Worm (Caenorhabditis elegans): ENCODE measurements around the gene srg-15.

Gene srg-15

DNA sequence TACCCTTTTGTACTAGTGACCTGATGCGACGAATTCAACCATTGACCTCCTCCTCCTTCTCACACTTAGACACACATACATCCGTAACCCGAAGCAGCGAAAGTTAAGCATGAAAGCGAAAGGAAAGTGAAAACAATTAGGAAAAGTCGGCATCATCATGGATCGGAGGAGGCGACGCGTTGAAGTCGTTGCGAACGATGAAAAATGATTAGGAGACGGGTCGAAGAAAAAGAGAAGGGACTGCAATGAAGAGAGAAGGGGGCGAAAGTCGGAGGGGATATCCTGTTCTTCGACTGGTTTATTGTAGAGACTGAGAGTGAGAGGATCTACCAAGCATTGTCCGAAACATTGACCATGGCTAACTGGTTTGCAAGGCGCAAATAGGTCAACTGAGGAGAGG is 40.8 kb upstream of the srg-15 start:
- TF ChIP-seq ref-2 (tag; optimal IDR thresholded peaks at IDR 0.05): peak; percentile 66
- no peak for TF ChIP-seq C08G9.2 (tag; optimal IDR thresholded peaks at IDR 0.05)
- TF ChIP-seq ztf-16 (tag; optimal IDR thresholded peaks at IDR 0.05): no peak
- TF ChIP-seq rnt-1 (tag; optimal IDR thresholded peaks at IDR 0.05): peak; percentile 21
- no peak for TF ChIP-seq dve-1 (tag; optimal IDR thresholded peaks at IDR 0.05)
- TF ChIP-seq ama-1 (optimal IDR thresholded peaks at IDR 0.05): peak; percentile 10
- no peak for TF ChIP-seq nhr-232 (tag; optimal IDR thresholded peaks at IDR 0.05)
- TF ChIP-seq unc-3 (GFP tag; conservative IDR thresholded peaks at IDR 0.05): no peak
- no peak for TF ChIP-seq unc-3 (tag; optimal IDR thresholded peaks at IDR 0.05)
- TF ChIP-seq ceh-31 (tag; optimal IDR thresholded peaks at IDR 0.05): peak; percentile 64
- no peak for TF ChIP-seq ceh-9 (tag; optimal IDR thresholded peaks at IDR 0.05)
- TF ChIP-seq hlh-30 (tag; optimal IDR thresholded peaks at IDR 0.05; ENCODE audit: insufficient read depth): no peak
- no peak for TF ChIP-seq syd-9 (tag; optimal IDR thresholded peaks at IDR 0.05)
- TF ChIP-seq unc-86 (tag; optimal IDR thresholded peaks at IDR 0.05): no peak
- TF ChIP-seq sdc-2 (tag; optimal IDR thresholded peaks at IDR 0.05): peak; percentile 28

DNA sequence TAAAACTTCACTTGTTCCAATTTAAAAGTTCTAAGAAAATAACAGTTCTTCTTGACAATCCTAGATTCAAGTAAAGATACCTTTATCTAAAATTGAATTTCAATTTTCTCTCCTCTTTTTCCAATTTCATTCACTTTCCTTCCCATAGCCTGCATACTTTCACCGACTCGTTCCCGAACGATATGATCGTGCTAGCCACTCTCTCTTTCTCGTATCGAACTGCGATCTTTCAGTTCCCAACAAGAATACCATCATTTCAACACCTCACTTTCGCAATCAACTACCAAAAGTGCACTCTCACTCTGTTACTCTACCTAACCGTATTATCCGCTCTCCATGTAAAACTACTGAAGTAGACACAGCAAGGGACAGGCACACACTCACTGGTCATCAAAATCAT is 39.8 kb upstream of the srg-15 start:
- TF ChIP-seq ceh-18 (tag; optimal IDR thresholded peaks at IDR 0.05) (no peak), C08G9.2 (tag; optimal IDR thresholded peaks at IDR 0.05) (no peak), nhr-11 (tag; optimal IDR thresholded peaks at IDR 0.05) (no peak), ref-2 (tag; optimal IDR thresholded peaks at IDR 0.05) (no peak)

DNA sequence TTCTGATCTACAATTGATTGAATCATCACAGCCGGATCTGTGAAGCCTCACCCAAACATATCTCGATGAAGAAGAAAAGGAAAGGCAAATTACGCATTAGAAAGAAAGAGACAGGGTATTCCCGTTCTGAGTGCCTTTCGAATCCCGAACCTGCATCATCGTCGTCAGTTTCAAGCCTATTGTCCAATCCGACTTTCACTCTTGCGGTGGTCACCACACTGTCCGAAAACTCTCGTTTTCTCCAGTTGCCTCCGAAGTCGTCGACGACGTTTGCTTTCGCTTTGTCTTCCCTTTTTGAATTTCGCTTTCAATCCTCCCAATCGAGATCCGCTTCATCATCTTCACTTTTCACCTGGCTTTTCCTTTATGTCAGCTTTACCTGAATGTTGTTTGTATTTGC is 38.9 kb upstream of the srg-15 start:
- TF ChIP-seq rnt-1 (tag; optimal IDR thresholded peaks at IDR 0.05) (peak; percentile 83), ceh-22 (tag; optimal IDR thresholded peaks at IDR 0.05) (no peak)

- TF ChIP-seq rnt-1 (tag; optimal IDR thresholded peaks at IDR 0.05) (no peak), Y22D7AL.16 (tag; optimal IDR thresholded peaks at IDR 0.05) (no peak), ztf-16 (tag; optimal IDR thresholded peaks at IDR 0.05) (no peak), pax-1 (tag; optimal IDR thresholded peaks at IDR 0.05) (no peak), pha-2 (tag; optimal IDR thresholded peaks at IDR 0.05) (no peak), K02D7.2 (tag; optimal IDR thresholded peaks at IDR 0.05) (no peak), unc-3 (GFP tag; conservative IDR thresholded peaks at IDR 0.05) (no peak), unc-3 (tag; optimal IDR thresholded peaks at IDR 0.05) (no peak), K09A11.1 (tag; optimal IDR thresholded peaks at IDR 0.05; ENCODE audit: insufficient read depth) (no peak)
Observed at ce11 chrII:8748638-8749037, 38.4 kb upstream of the srg-15 start.

DNA sequence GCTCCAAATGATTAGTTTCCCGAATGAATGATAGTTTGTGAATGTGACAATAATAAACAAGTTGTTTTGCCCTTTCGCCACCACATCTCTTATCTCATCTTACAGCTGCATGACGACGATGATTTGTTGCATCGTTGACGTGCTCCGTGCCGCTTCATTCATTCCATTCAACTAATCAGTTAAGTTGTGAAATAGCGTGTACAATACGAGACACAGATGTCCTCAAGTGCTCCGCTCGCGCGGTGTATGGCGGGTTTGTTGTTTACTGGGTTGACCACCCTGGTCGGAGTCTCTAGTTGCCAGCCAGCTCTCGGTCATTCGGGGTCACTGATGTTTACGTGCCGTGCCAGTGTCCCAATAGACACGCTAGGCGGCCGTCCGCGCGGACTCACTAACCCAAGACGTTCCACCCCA is 37.7 kb upstream of the srg-15 start:
- TF ChIP-seq pha-2 (tag; optimal IDR thresholded peaks at IDR 0.05): peak; percentile 43
- no peak for TF ChIP-seq sox-4 (tag; optimal IDR thresholded peaks at IDR 0.05)
- TF ChIP-seq ceh-6 (GFP tag; optimal IDR thresholded peaks at IDR 0.05): peak; percentile 27
- no peak for TF ChIP-seq pag-3 (tag; optimal IDR thresholded peaks at IDR 0.05; ENCODE audit: borderline replicate concordance)
- TF ChIP-seq hlh-13 (GFP tag; optimal IDR thresholded peaks at IDR 0.05): no peak
- TF ChIP-seq pax-1 (tag; optimal IDR thresholded peaks at IDR 0.05): peak; percentile 24
- no peak for TF ChIP-seq ttx-3 (tag; optimal IDR thresholded peaks at IDR 0.05)
- no peak for TF ChIP-seq eyg-1 (tag; optimal IDR thresholded peaks at IDR 0.05)
- no peak for TF ChIP-seq ceh-22 (tag; optimal IDR thresholded peaks at IDR 0.05)
- TF ChIP-seq pqm-1 (tag; optimal IDR thresholded peaks at IDR 0.05): no peak
- no peak for TF ChIP-seq lim-6 (tag; optimal IDR thresholded peaks at IDR 0.05)
- no peak for TF ChIP-seq ceh-18 (tag; optimal IDR thresholded peaks at IDR 0.05)
- TF ChIP-seq elt-2 (tag; optimal IDR thresholded peaks at IDR 0.05): peak; percentile 33
- TF ChIP-seq F13H6.1 (tag; optimal IDR thresholded peaks at IDR 0.05): no peak
- TF ChIP-seq ama-1 (optimal IDR thresholded peaks at IDR 0.05): no peak
- TF ChIP-seq madf-2 (tag; optimal IDR thresholded peaks at IDR 0.05): no peak
- no peak for TF ChIP-seq sox-2 (GFP tag; IDR thresholded peaks at IDR 0.05)
- TF ChIP-seq che-1 (tag; optimal IDR thresholded peaks at IDR 0.05): no peak
- no peak for TF ChIP-seq odd-2 (tag; optimal IDR thresholded peaks at IDR 0.05)
- no peak for TF ChIP-seq pha-4 (tag; optimal IDR thresholded peaks at IDR 0.05)
- peak; percentile 52 for TF ChIP-seq tbx-2 (tag; optimal IDR thresholded peaks at IDR 0.05)
- no peak for TF ChIP-seq pros-1 (tag; optimal IDR thresholded peaks at IDR 0.05)
- TF ChIP-seq ceh-30 (tag; optimal IDR thresholded peaks at IDR 0.05): no peak
- TF ChIP-seq T23F11.4 (GFP tag; optimal IDR thresholded peaks at IDR 0.05): peak; percentile 34
- TF ChIP-seq zip-5 (tag; optimal IDR thresholded peaks at IDR 0.05): no peak
- TF ChIP-seq ceh-9 (tag; optimal IDR thresholded peaks at IDR 0.05): no peak
- no peak for TF ChIP-seq mec-3 (tag; optimal IDR thresholded peaks at IDR 0.05; ENCODE audit: borderline replicate concordance)
- TF ChIP-seq nhr-11 (tag; optimal IDR thresholded peaks at IDR 0.05): no peak
- peak; percentile 50 for TF ChIP-seq unc-55 (GFP tag; optimal IDR thresholded peaks at IDR 0.05)
- TF ChIP-seq unc-86 (tag; optimal IDR thresholded peaks at IDR 0.05): no peak

All from whole organism, late embryonic.